Worm (Caenorhabditis elegans) whole organism, L1 larva: ENCODE data around the gene ZK354.7.

Experiments
- C04F5.9 ChIP-seq: sonication (generic microtip); optimal IDR thresholded peaks from 2 replicates; lab custom pipeline; 2016; ENCODE audit warnings: missing genetic modification characterization, missing compliant biosample characterization
- C16A3.4 ChIP-seq: fragments of 150-350 bp; optimal IDR thresholded peaks from 2 replicates; lab custom pipeline; 2014; ENCODE audit warnings: missing biosample characterization, missing genetic modification characterization
- Y116A8C.19 ChIP-seq: sonication (generic microtip); optimal IDR thresholded peaks from 2 replicates; lab custom pipeline; 2016; ENCODE audit warnings: missing compliant biosample characterization, missing genetic modification characterization, borderline replicate concordance
- aha-1 ChIP-seq: fragments of 150-350 bp; optimal IDR thresholded peaks from 2 replicates; lab custom pipeline; 2014; ENCODE audit warnings: missing biosample characterization, missing genetic modification characterization
- blmp-1 ChIP-seq: fragments of 150-350 bp; optimal IDR thresholded peaks from 2 replicates; lab custom pipeline; 2014; ENCODE audit warnings: missing biosample characterization, missing genetic modification characterization
- ceh-8 ChIP-seq: fragments of 200-800 bp; sonication (Bioruptor generic); optimal IDR thresholded peaks from 2 replicates; lab custom pipeline; 2018; ENCODE audit warnings: mild to moderate bottlenecking, missing genetic modification characterization, moderate library complexity, missing compliant biosample characterization
- ceh-82 ChIP-seq, 3 experiments: fragments of 150-350 bp in 1 of 3; sonication (generic microtip) in 2 of 3; optimal IDR thresholded peaks; 2 replicates each; lab custom pipeline; 2014 to 2017; ENCODE audit warnings: missing biosample characterization in 3 of 3, missing genetic modification characterization in 3 of 3
- efl-1 ChIP-seq, 4 experiments: fragments of 150-350 bp; optimal IDR thresholded peaks in 3 of 4; peaks in 1 of 4; 1 replicate in 1 of 4; 2 replicates in 3 of 4; lab custom pipeline; 2014; ENCODE audit warnings: missing biosample characterization in 2 of 4, missing genetic modification characterization in 2 of 4, missing genetic modification reagents in 2 of 4
- elt-2 ChIP-seq: sonication (generic microtip); optimal IDR thresholded peaks from 2 replicates; lab custom pipeline; 2016; ENCODE audit warnings: missing genetic modification characterization, mild to moderate bottlenecking, inconsistent platforms, missing compliant biosample characterization, missing genetic modification reagents
- fkh-8 ChIP-seq: sonication (generic microtip); optimal IDR thresholded peaks from 2 replicates; lab custom pipeline; 2016; ENCODE audit warnings: mild to moderate bottlenecking, missing genetic modification characterization, missing compliant biosample characterization
- hpl-2 ChIP-seq: fragments of 150-350 bp; optimal IDR thresholded peaks from 2 replicates; lab custom pipeline; 2014; ENCODE audit warnings: missing biosample characterization, missing genetic modification reagents, missing genetic modification characterization
- irx-1 ChIP-seq: sonication (generic microtip); optimal IDR thresholded peaks from 2 replicates; lab custom pipeline; 2016; ENCODE audit warnings: missing genetic modification characterization, missing compliant biosample characterization
- isw-1 ChIP-seq: fragments of 200-800 bp; sonication (Bioruptor generic); IDR thresholded peaks from 2 replicates; pipeline ENCODE4 v1.3.6; 2022; ENCODE audit warnings: missing genetic modification characterization, missing compliant biosample characterization
- lin-15B ChIP-seq: fragments of 150-350 bp; sonication (generic microtip); optimal IDR thresholded peaks from 3 replicates; lab custom pipeline; 2014; ENCODE audit warnings: missing biosample characterization, missing genetic modification characterization
- lin-39 ChIP-seq: fragments of 150-350 bp; optimal IDR thresholded peaks from 2 replicates; lab custom pipeline; 2014; ENCODE audit warnings: missing biosample characterization, missing genetic modification reagents, missing genetic modification characterization
- mdl-1 ChIP-seq, 2 experiments: fragments of 150-350 bp; optimal IDR thresholded peaks; 2 replicates each; lab custom pipeline; 2014 to 2017; ENCODE audit warnings: missing biosample characterization in 2 of 2, missing genetic modification characterization in 2 of 2, inconsistent platforms in 1 of 2
- nhr-11 ChIP-seq: fragments of 150-350 bp; optimal IDR thresholded peaks from 2 replicates; lab custom pipeline; 2014; ENCODE audit warnings: missing biosample characterization, missing genetic modification characterization
- nhr-19 ChIP-seq: fragments of 200-800 bp; sonication (Bioruptor generic); conservative IDR thresholded peaks from 2 replicates; pipeline ENCODE4 v1.3.6; 2022; ENCODE audit warnings: missing genetic modification characterization, missing compliant biosample characterization
- nhr-28 ChIP-seq: fragments of 150-350 bp; optimal IDR thresholded peaks from 2 replicates; lab custom pipeline; 2014; ENCODE audit warnings: missing biosample characterization, missing genetic modification characterization
- nhr-47 ChIP-seq: sonication (generic microtip); optimal IDR thresholded peaks from 2 replicates; lab custom pipeline; 2016; ENCODE audit warnings: mild to moderate bottlenecking, missing genetic modification characterization, moderate library complexity, missing compliant biosample characterization
- nhr-76 ChIP-seq: sonication (generic microtip); optimal IDR thresholded peaks from 2 replicates; lab custom pipeline; 2017; ENCODE audit warnings: missing biosample characterization, missing genetic modification characterization
- nhr-90 ChIP-seq: sonication (generic microtip); optimal IDR thresholded peaks from 2 replicates; lab custom pipeline; 2016; ENCODE audit warnings: mild to moderate bottlenecking, missing genetic modification characterization, missing compliant biosample characterization; ENCODE audit not compliant: poor library complexity
- pqm-1 ChIP-seq: sonication (generic microtip); optimal IDR thresholded peaks from 3 replicates; lab custom pipeline; 2017; ENCODE audit warnings: missing biosample characterization, missing genetic modification characterization
- snpc-4 ChIP-seq: fragments of 150-350 bp; optimal IDR thresholded peaks from 2 replicates; lab custom pipeline; 2014; ENCODE audit warnings: missing biosample characterization, missing genetic modification characterization
- snu-23 ChIP-seq: sonication (generic microtip); optimal IDR thresholded peaks from 2 replicates; lab custom pipeline; 2016; ENCODE audit warnings: missing genetic modification characterization, missing compliant biosample characterization
- tlp-1 ChIP-seq: fragments of 150-350 bp; optimal IDR thresholded peaks from 2 replicates; lab custom pipeline; 2014; ENCODE audit warnings: missing biosample characterization, missing genetic modification characterization
- unc-130 ChIP-seq: fragments of 150-350 bp; optimal IDR thresholded peaks from 2 replicates; lab custom pipeline; 2017; ENCODE audit warnings: missing biosample characterization, missing genetic modification characterization, inconsistent platforms
- unc-62 ChIP-seq: fragments of 150-350 bp; optimal IDR thresholded peaks from 2 replicates; lab custom pipeline; 2014; ENCODE audit warnings: missing biosample characterization, missing genetic modification reagents, missing genetic modification characterization
- unc-86 ChIP-seq: sonication (generic microtip); optimal IDR thresholded peaks from 2 replicates; lab custom pipeline; 2016; ENCODE audit warnings: missing genetic modification characterization, missing compliant biosample characterization
- unc-98 ChIP-seq: fragments of 200-800 bp; sonication (Bioruptor generic); IDR thresholded peaks from 2 replicates; pipeline ENCODE4 v1.3.6; 2022; ENCODE audit warnings: missing genetic modification characterization, missing compliant biosample characterization
- vab-15 ChIP-seq: sonication (generic microtip); optimal IDR thresholded peaks from 2 replicates; lab custom pipeline; 2017; ENCODE audit warnings: missing genotype, mild to moderate bottlenecking, missing genetic modification characterization, missing compliant biosample characterization
- xbp-1 ChIP-seq: sonication (generic microtip); optimal IDR thresholded peaks from 2 replicates; lab custom pipeline; 2016; ENCODE audit warnings: missing genetic modification characterization, missing compliant biosample characterization

Gene ZK354.7

ce11 chrIV:5274123-5274581, 28.8 kb downstream of the ZK354.7 start, which contains the start of gene slfl-4:
Gene slfl-4 (plus strand): TSS chrIV:5274531.
- TF ChIP-seq unc-86 (tag; lab: Kevin White, UChicago) (no peak), nhr-28 (tag; lab: Kevin White, UChicago) (no peak), blmp-1 (no peak)

- no peak for TF ChIP-seq lin-39
- no peak for TF ChIP-seq nhr-47 (tag; lab: Kevin White, UChicago)
- no peak for TF ChIP-seq aha-1 (tag; lab: Kevin White, UChicago)
- no peak for TF ChIP-seq isw-1 (GFP tag; lab: Robert Waterston, UW)
- no peak for TF ChIP-seq snu-23 (GFP tag; lab: Kevin White, UChicago)
- no peak for TF ChIP-seq hpl-2 (GFP tag; lab: Kevin White, UChicago)
- no peak for TF ChIP-seq unc-98
- no peak for TF ChIP-seq lin-15B (tag; lab: Kevin White, UChicago)
- no peak for TF ChIP-seq vab-15
- TF ChIP-seq ceh-8 (GFP tag; lab: Kevin White, UChicago): no peak
- no peak for TF ChIP-seq Y116A8C.19 (tag; lab: Kevin White, UChicago)
- TF ChIP-seq nhr-19 (GFP tag; lab: Robert Waterston, UW): no peak
- TF ChIP-seq elt-2 (tag; lab: Kevin White, UChicago): no peak
- no peak for TF ChIP-seq pqm-1 (tag; lab: Kevin White, UChicago)
- TF ChIP-seq unc-62 (GFP tag; lab: Kevin White, UChicago): no peak
Measured at ce11 chrIV:5273385-5273784, 29.5 kb downstream of the ZK354.7 start.

- TF ChIP-seq ceh-8 (GFP tag; lab: Kevin White, UChicago) (no peak), tlp-1 (no peak), nhr-11 (tag; lab: Kevin White, UChicago) (no peak), aha-1 (tag; lab: Kevin White, UChicago) (no peak), nhr-76 (tag; lab: Kevin White, UChicago) (no peak), fkh-8 (no peak), irx-1 (no peak), nhr-90 (no peak), mdl-1 (tag; optimal IDR thresholded peaks at IDR 0.05; lab: Kevin White, UChicago) (no peak), xbp-1 (no peak), C16A3.4 (tag; lab: Kevin White, UChicago) (no peak), unc-130 (tag; lab: Kevin White, UChicago) (no peak), Y116A8C.19 (tag; lab: Kevin White, UChicago) (no peak)
- TF ChIP-seq, all 84 proteins: peak for 0
Measured at ce11 chrIV:5272518-5272917, 30.4 kb downstream of the ZK354.7 start, which contains the start of gene F36H12.3. Gene F36H12.3 (plus strand): TSS chrIV:5272818.

- TF ChIP-seq C04F5.9 (tag; lab: Kevin White, UChicago): no peak
- no peak for TF ChIP-seq efl-1 (optimal IDR thresholded peaks at IDR 0.05; lab: Kevin White, UChicago)
- TF ChIP-seq efl-1 (GFP tag; optimal IDR thresholded peaks at IDR 0.05 in 1 of 2; lab: Kevin White, UChicago): peak in 1 of 2 experiments; percentile 74
- TF ChIP-seq, all 84 proteins: peak for 1
Measured at ce11 chrIV:5268803-5269202, 34.1 kb downstream of the ZK354.7 start, which contains the start of gene F36H12.4. Gene F36H12.4 (plus strand): TSS chrIV:5269103.

ce11 chrIV:5266474-5266873, 36.5 kb downstream of the ZK354.7 start, which contains the start of gene F36H12.5:
Gene F36H12.5 (plus strand): TSS chrIV:5266774.
- TF ChIP-seq Y116A8C.19 (tag; lab: Kevin White, UChicago): no peak
- TF ChIP-seq nhr-19 (GFP tag; lab: Robert Waterston, UW): no peak
- no peak for TF ChIP-seq irx-1
- no peak for TF ChIP-seq ceh-82 (tag; optimal IDR thresholded peaks at IDR 0.05; lab: Kevin White, UChicago)
- TF ChIP-seq, all 84 proteins: peak for 0

ce11 chrIV:5264700-5265210, 38.2 kb downstream of the ZK354.7 start:
- TF ChIP-seq nhr-47 (tag; lab: Kevin White, UChicago) (peak; percentile 25), snpc-4 (tag; lab: Kevin White, UChicago) (peak; percentile 85), nhr-19 (GFP tag; lab: Robert Waterston, UW) (peak; percentile 70), elt-2 (tag; lab: Kevin White, UChicago) (peak; percentile 1)
